Worm (Caenorhabditis elegans) whole organism, L1 larva: ENCODE results near the gene gmps-1.
"Not testable (repeated sequence)": the region's sequence is repeated elsewhere in the genome, so short reads cannot be mapped to it uniquely, and the experiment has no call there.

ENCODE experiments used
- C04F5.9 ChIP-seq: sonication (generic microtip); optimal IDR thresholded peaks from 2 replicates; lab custom pipeline; 2016; ENCODE audit warnings: missing genetic modification characterization, missing compliant biosample characterization
- F16B12.6 ChIP-seq: fragments of 150-350 bp; optimal IDR thresholded peaks from 2 replicates; lab custom pipeline; 2014; ENCODE audit warnings: missing biosample characterization, missing genetic modification characterization
- aha-1 ChIP-seq: fragments of 150-350 bp; optimal IDR thresholded peaks from 2 replicates; lab custom pipeline; 2014; ENCODE audit warnings: missing biosample characterization, missing genetic modification characterization
- aly-2 ChIP-seq: fragments of 150-350 bp; optimal IDR thresholded peaks from 2 replicates; lab custom pipeline; 2014; ENCODE audit warnings: missing biosample characterization, missing genetic modification characterization
- ceh-63 ChIP-seq: fragments of 200-800 bp; sonication (Bioruptor generic); optimal IDR thresholded peaks from 2 replicates; lab custom pipeline; 2018; ENCODE audit warnings: mild to moderate bottlenecking, missing genetic modification characterization, missing compliant biosample characterization
- ceh-8 ChIP-seq: fragments of 200-800 bp; sonication (Bioruptor generic); optimal IDR thresholded peaks from 2 replicates; lab custom pipeline; 2018; ENCODE audit warnings: mild to moderate bottlenecking, missing genetic modification characterization, moderate library complexity, missing compliant biosample characterization
- ceh-88 ChIP-seq: fragments of 200-800 bp; sonication (Bioruptor generic); IDR thresholded peaks from 2 replicates; pipeline ENCODE4 v1.3.6; 2022; ENCODE audit warnings: missing genetic modification characterization, missing compliant biosample characterization
- ceh-90 ChIP-seq: sonication (generic microtip); optimal IDR thresholded peaks from 2 replicates; lab custom pipeline; 2016; ENCODE audit warnings: missing genetic modification characterization, missing compliant biosample characterization
- dsc-1 ChIP-seq: sonication (generic microtip); optimal IDR thresholded peaks from 2 replicates; lab custom pipeline; 2016; ENCODE audit warnings: mild to moderate bottlenecking, missing genetic modification characterization, missing compliant biosample characterization
- egl-27 ChIP-seq, 2 experiments: fragments of 150-350 bp in 1 of 2; sonication (generic microtip); optimal IDR thresholded peaks; 3 replicates each; lab custom pipeline; 2017 to 2018; ENCODE audit warnings: missing biosample characterization in 2 of 2, missing genetic modification characterization in 2 of 2, missing genetic modification reagents in 2 of 2
- ets-5 ChIP-seq: fragments of 200-800 bp; sonication (Bioruptor generic); IDR thresholded peaks from 2 replicates; pipeline ENCODE4 v1.3.6; 2022; ENCODE audit warnings: missing genetic modification characterization, missing compliant biosample characterization
- fos-1 ChIP-seq: fragments of 150-350 bp; optimal IDR thresholded peaks from 2 replicates; lab custom pipeline; 2014; ENCODE audit warnings: missing biosample characterization, missing genetic modification characterization
- grh-1 ChIP-seq: fragments of 200-800 bp; sonication (Bioruptor generic); IDR thresholded peaks from 2 replicates; pipeline ENCODE4 v1.3.6; 2022; ENCODE audit warnings: missing genetic modification reagents, missing genetic modification characterization, missing compliant biosample characterization
- hlh-17 ChIP-seq: fragments of 200-800 bp; sonication (Bioruptor generic); optimal IDR thresholded peaks from 2 replicates; lab custom pipeline; 2018; ENCODE audit warnings: missing genetic modification characterization, mild to moderate bottlenecking, missing compliant biosample characterization, moderate library complexity, borderline replicate concordance
- isw-1 ChIP-seq: fragments of 200-800 bp; sonication (Bioruptor generic); IDR thresholded peaks from 2 replicates; pipeline ENCODE4 v1.3.6; 2022; ENCODE audit warnings: missing genetic modification characterization, missing compliant biosample characterization
- lin-14 ChIP-seq: fragments of 200-800 bp; sonication (Bioruptor generic); optimal IDR thresholded peaks from 2 replicates; lab custom pipeline; 2018; ENCODE audit warnings: mild to moderate bottlenecking, missing genetic modification characterization, moderate library complexity, missing compliant biosample characterization
- lin-35 ChIP-seq, 2 experiments: fragments of 150-350 bp; optimal IDR thresholded peaks; 2 replicates each; lab custom pipeline; 2014; ENCODE audit warnings: missing biosample characterization in 2 of 2, missing genetic modification characterization in 2 of 2, missing genetic modification reagents in 2 of 2
- mab-9 ChIP-seq: fragments of 200-800 bp; sonication (Bioruptor generic); IDR thresholded peaks from 2 replicates; pipeline ENCODE4 v1.3.6; 2022; ENCODE audit warnings: missing genetic modification reagents, missing genetic modification characterization, missing compliant biosample characterization
- mdl-1 ChIP-seq, 2 experiments: fragments of 150-350 bp; optimal IDR thresholded peaks; 2 replicates each; lab custom pipeline; 2014 to 2017; ENCODE audit warnings: missing biosample characterization in 2 of 2, missing genetic modification characterization in 2 of 2, inconsistent platforms in 1 of 2
- nhr-12 ChIP-seq: sonication (generic microtip); optimal IDR thresholded peaks from 2 replicates; lab custom pipeline; 2017; ENCODE audit warnings: missing biosample characterization, missing genetic modification characterization
- nhr-20 ChIP-seq: sonication (generic microtip); optimal IDR thresholded peaks from 2 replicates; lab custom pipeline; 2016; ENCODE audit warnings: mild to moderate bottlenecking, missing genetic modification characterization, missing compliant biosample characterization
- nhr-237 ChIP-seq: fragments of 150-350 bp; optimal IDR thresholded peaks from 2 replicates; lab custom pipeline; 2014; ENCODE audit warnings: missing biosample characterization, missing genetic modification characterization
- nhr-71 ChIP-seq: sonication (generic microtip); optimal IDR thresholded peaks from 2 replicates; lab custom pipeline; 2016; ENCODE audit warnings: mild to moderate bottlenecking, missing genetic modification characterization, moderate library complexity, missing compliant biosample characterization
- nhr-85 ChIP-seq: sonication (generic microtip); peaks from one replicate; lab custom pipeline; 2016; ENCODE audit warnings: missing genetic modification characterization, inconsistent platforms, missing compliant biosample characterization
- nhr-90 ChIP-seq: sonication (generic microtip); optimal IDR thresholded peaks from 2 replicates; lab custom pipeline; 2016; ENCODE audit warnings: mild to moderate bottlenecking, missing genetic modification characterization, missing compliant biosample characterization; ENCODE audit not compliant: poor library complexity
- pqm-1 ChIP-seq: sonication (generic microtip); optimal IDR thresholded peaks from 3 replicates; lab custom pipeline; 2017; ENCODE audit warnings: missing biosample characterization, missing genetic modification characterization
- rnt-1 ChIP-seq: sonication (generic microtip); optimal IDR thresholded peaks from 2 replicates; lab custom pipeline; 2016; ENCODE audit warnings: mild to moderate bottlenecking, missing genetic modification characterization, moderate library complexity, missing compliant biosample characterization
- snpc-4 ChIP-seq: fragments of 150-350 bp; optimal IDR thresholded peaks from 2 replicates; lab custom pipeline; 2014; ENCODE audit warnings: missing biosample characterization, missing genetic modification characterization
- tbx-2 ChIP-seq: sonication (generic microtip); optimal IDR thresholded peaks from 2 replicates; lab custom pipeline; 2016; ENCODE audit warnings: missing genetic modification characterization, missing compliant biosample characterization
- tlp-1 ChIP-seq: fragments of 150-350 bp; optimal IDR thresholded peaks from 2 replicates; lab custom pipeline; 2014; ENCODE audit warnings: missing biosample characterization, missing genetic modification characterization
- unc-130 ChIP-seq: fragments of 150-350 bp; optimal IDR thresholded peaks from 2 replicates; lab custom pipeline; 2017; ENCODE audit warnings: missing biosample characterization, missing genetic modification characterization, inconsistent platforms
- unc-86 ChIP-seq: sonication (generic microtip); optimal IDR thresholded peaks from 2 replicates; lab custom pipeline; 2016; ENCODE audit warnings: missing genetic modification characterization, missing compliant biosample characterization
- vab-15 ChIP-seq: sonication (generic microtip); optimal IDR thresholded peaks from 2 replicates; lab custom pipeline; 2017; ENCODE audit warnings: missing genotype, mild to moderate bottlenecking, missing genetic modification characterization, missing compliant biosample characterization
- xbp-1 ChIP-seq: sonication (generic microtip); optimal IDR thresholded peaks from 2 replicates; lab custom pipeline; 2016; ENCODE audit warnings: missing genetic modification characterization, missing compliant biosample characterization
- zag-1 ChIP-seq: fragments of 150-350 bp; optimal IDR thresholded peaks from 2 replicates; lab custom pipeline; 2014; ENCODE audit warnings: missing biosample characterization, missing genetic modification characterization

The gmps-1 gene

DNA sequence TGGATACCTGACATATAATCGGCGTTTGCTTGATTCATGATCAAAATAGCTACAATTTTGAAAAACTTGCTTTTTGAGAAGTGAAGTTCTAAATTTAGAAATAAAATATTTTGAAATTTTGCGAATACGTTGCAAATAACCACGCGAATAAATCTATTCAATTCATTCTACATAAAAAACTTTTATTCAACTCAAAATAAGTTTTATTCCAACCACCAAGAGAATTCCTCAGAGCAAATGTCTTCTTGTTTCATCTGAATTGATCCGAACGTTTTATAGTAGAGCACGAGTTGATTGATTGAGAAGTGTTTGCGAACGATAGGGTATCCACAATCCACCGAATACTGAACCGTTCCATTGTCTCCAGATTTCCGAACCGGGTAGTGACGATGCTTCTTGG, 47.2 kb upstream of the gmps-1 start, which contains the start of gene F44F4.9:
F44F4.9 (minus strand) TSS at position 101 of the 400 bp plus-strand sequence.
- TF ChIP-seq mdl-1 (tag; optimal IDR thresholded peaks at IDR 0.05; lab: Kevin White, UChicago) (no peak), pqm-1 (no peak), nhr-90 (tag; lab: Kevin White, UChicago) (no peak), tbx-2 (tag; lab: Kevin White, UChicago) (no peak), nhr-20 (tag; lab: Kevin White, UChicago) (no peak), grh-1 (GFP tag; lab: Robert Waterston, UW) (no peak), xbp-1 (tag; lab: Kevin White, UChicago) (no peak), isw-1 (GFP tag; lab: Robert Waterston, UW) (no peak), dsc-1 (tag; lab: Kevin White, UChicago) (no peak), ceh-63 (GFP tag; lab: Kevin White, UChicago) (no peak), zag-1 (no peak), unc-86 (tag; lab: Kevin White, UChicago) (no peak), snpc-4 (no peak), ceh-88 (GFP tag; lab: Robert Waterston, UW) (no peak), lin-14 (no peak)

DNA sequence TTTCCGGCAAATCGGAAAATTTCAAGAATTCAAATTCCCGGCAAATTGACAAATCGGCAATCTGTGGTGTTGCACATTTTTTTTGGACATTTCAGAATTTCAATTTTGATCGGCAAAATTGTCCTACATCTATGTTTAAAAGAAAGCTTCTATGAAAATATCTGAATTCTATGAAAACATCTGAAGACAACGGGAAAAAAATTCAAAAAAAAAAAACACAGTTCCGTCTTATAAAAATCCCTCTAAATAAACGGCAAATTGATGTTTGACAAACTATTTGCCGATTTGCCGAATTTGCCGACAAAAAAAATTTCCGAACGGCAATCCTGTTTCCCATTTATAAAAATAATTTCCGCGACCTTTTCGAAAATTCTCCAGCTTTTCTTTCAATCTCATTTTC, 45.8 kb upstream of the gmps-1 start, which contains the start of gene F44F4.15:
F44F4.15 (plus strand) TSS at position 301 of the 400 bp plus-strand sequence.
- no peak for TF ChIP-seq F16B12.6 (tag; lab: Kevin White, UChicago)

DNA sequence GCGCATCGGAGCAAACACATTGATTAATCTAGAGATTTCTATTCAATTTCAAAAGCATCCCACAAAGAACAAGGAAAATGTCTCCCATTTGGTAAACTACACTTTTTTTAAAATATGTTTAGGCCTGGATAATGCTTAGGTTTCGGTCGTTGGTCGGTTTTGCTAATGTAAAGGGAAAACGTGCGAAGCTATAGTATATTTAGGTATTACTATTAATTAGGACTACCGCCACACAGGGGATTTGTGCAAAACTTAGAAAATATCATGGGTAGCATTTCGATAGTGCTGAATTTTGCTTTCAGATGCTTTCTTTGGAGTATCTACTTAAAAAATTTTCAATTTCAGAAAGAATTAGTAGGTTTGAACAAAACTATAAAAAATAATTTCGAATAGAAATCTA, 44.5 kb upstream of the gmps-1 start:
- no peak for TF ChIP-seq rnt-1 (tag; lab: Kevin White, UChicago)
- no peak for TF ChIP-seq egl-27 (tag; optimal IDR thresholded peaks at IDR 0.05; lab: Kevin White, UChicago)
- TF ChIP-seq ets-5 (GFP tag; lab: Robert Waterston, UW): no peak
- no peak for TF ChIP-seq hlh-17 (GFP tag; lab: Kevin White, UChicago)
- no peak for TF ChIP-seq aly-2 (tag; lab: Kevin White, UChicago)
- TF ChIP-seq nhr-12 (tag; lab: Kevin White, UChicago): no peak
- no peak for TF ChIP-seq unc-130 (tag; lab: Kevin White, UChicago)
- no peak for TF ChIP-seq tlp-1 (tag; lab: Kevin White, UChicago)
- no peak for TF ChIP-seq tbx-2 (tag; lab: Kevin White, UChicago)
- no peak for TF ChIP-seq nhr-85

DNA sequence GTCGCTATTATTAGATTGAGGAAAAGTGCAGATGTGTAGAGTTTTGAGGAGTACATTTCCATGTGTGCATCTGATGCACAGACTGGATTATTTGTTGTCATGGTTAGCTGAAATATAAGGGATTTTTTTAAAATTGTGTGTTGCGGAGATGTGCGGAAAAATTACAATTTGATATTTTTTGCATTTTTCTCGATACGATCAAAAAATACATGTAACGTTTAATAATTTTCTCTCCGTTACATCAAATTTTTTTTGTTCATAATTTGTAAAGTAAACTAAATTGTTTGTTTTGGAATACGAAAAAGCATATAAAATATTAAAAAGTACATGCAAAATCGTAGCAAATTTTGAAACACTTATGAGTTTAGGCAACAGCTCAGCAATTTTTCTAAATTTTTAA, 41.7 kb upstream of the gmps-1 start, which contains the start of gene sra-11:
sra-11 (minus strand) TSS at position 101 of the 400 bp plus-strand sequence.
- TF ChIP-seq nhr-237 (tag; lab: Kevin White, UChicago): no peak
- no peak for TF ChIP-seq mab-9 (GFP tag; lab: Robert Waterston, UW)
- no peak for TF ChIP-seq F16B12.6 (tag; lab: Kevin White, UChicago)

DNA sequence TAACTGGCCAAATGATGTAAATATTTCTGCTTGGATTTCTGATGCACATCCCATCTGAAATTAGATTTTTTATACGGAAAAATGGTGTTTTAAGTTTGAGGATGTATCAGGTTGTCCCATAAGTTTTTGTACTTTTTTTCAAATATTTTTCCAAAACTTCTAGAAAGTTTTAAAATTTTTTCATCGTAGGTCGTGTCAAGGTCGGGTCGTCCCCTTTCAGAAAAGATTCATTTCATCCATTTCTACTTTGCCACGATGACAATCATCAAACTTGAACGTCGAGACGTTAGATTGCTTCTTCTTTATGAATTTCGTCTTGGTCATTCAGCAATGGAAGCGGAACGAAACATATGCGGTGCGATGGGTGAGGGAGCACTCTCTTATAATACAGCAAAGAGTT, 35.9 kb upstream of the gmps-1 start, which contains the start of gene sra-12:
sra-12 (minus strand) TSS at position 101 of the 400 bp plus-strand sequence.
- not testable (repeated sequence) for TF ChIP-seq aha-1 (tag; lab: Kevin White, UChicago); ceh-90 (tag; lab: Kevin White, UChicago); nhr-71

DNA sequence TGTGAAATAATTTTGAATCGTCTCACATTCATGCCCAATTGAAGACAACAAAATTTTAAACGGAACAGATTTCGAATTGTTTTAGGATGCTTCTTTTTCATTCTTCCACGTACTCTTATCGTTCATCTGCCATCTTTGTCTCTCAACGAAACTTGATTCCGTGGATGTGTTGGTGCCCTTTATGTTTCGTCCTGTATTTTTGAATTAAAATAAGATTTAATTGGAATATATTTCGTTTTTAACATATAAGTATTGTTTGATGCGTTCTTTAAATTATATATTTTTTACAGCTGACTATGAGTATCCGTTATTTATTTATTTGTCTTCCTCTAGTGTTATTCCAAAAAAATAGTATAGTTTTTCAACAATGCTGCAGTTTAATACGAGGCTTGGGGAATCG, 33.6 kb upstream of the gmps-1 start, which contains the start of gene gly-1:
gly-1 (minus strand) TSS at position 101 of the 400 bp plus-strand sequence.
- TF ChIP-seq fos-1 (tag; lab: Kevin White, UChicago) (no peak), vab-15 (no peak), ceh-8 (no peak), hlh-17 (GFP tag; lab: Kevin White, UChicago) (no peak), lin-35 (GFP tag; optimal IDR thresholded peaks at IDR 0.05; lab: Kevin White, UChicago) (no peak), C04F5.9 (tag; lab: Kevin White, UChicago) (no peak)
- TF ChIP-seq, all 84 proteins: peak for 0
